Worm (Caenorhabditis elegans) whole organism, L1 larva: Measurements from ENCODE around the gene zhp-4.

Experiments used
- C04F5.9 ChIP-seq: sonication (generic microtip); optimal IDR thresholded peaks from 2 replicates; lab custom pipeline; 2016; ENCODE audit warnings: missing genetic modification characterization, missing compliant biosample characterization
- ces-1 ChIP-seq: fragments of 150-350 bp; optimal IDR thresholded peaks from 2 replicates; lab custom pipeline; 2014; ENCODE audit warnings: missing biosample characterization, missing genetic modification reagents, missing genetic modification characterization
- egl-13 ChIP-seq: sonication (generic microtip); optimal IDR thresholded peaks from 2 replicates; lab custom pipeline; 2016; ENCODE audit warnings: missing genotype, missing genetic modification reagents, missing genetic modification characterization, missing compliant biosample characterization
- elt-2 ChIP-seq: sonication (generic microtip); optimal IDR thresholded peaks from 2 replicates; lab custom pipeline; 2016; ENCODE audit warnings: missing genetic modification characterization, mild to moderate bottlenecking, inconsistent platforms, missing compliant biosample characterization, missing genetic modification reagents
- fos-1 ChIP-seq: fragments of 150-350 bp; optimal IDR thresholded peaks from 2 replicates; lab custom pipeline; 2014; ENCODE audit warnings: missing biosample characterization, missing genetic modification characterization
- irx-1 ChIP-seq: sonication (generic microtip); optimal IDR thresholded peaks from 2 replicates; lab custom pipeline; 2016; ENCODE audit warnings: missing genetic modification characterization, missing compliant biosample characterization
- lir-3 ChIP-seq: sonication (generic microtip); optimal IDR thresholded peaks from 2 replicates; lab custom pipeline; 2016; ENCODE audit warnings: mild to moderate bottlenecking, missing genetic modification characterization, moderate library complexity, missing compliant biosample characterization; ENCODE audit not compliant: poor library complexity
- mdl-1 ChIP-seq, 2 experiments: fragments of 150-350 bp; optimal IDR thresholded peaks; 2 replicates each; lab custom pipeline; 2014 to 2017; ENCODE audit warnings: missing biosample characterization in 2 of 2, missing genetic modification characterization in 2 of 2, inconsistent platforms in 1 of 2
- nhr-47 ChIP-seq: sonication (generic microtip); optimal IDR thresholded peaks from 2 replicates; lab custom pipeline; 2016; ENCODE audit warnings: mild to moderate bottlenecking, missing genetic modification characterization, moderate library complexity, missing compliant biosample characterization
- skn-1 ChIP-seq: fragments of 150-350 bp; optimal IDR thresholded peaks from 2 replicates; lab custom pipeline; 2014; ENCODE audit warnings: missing biosample characterization, missing genetic modification characterization
- snu-23 ChIP-seq: sonication (generic microtip); optimal IDR thresholded peaks from 2 replicates; lab custom pipeline; 2016; ENCODE audit warnings: missing genetic modification characterization, missing compliant biosample characterization
- sox-4 ChIP-seq: sonication (generic microtip); optimal IDR thresholded peaks from 2 replicates; lab custom pipeline; 2016; ENCODE audit warnings: missing genetic modification characterization, missing compliant biosample characterization
- unc-62 ChIP-seq: fragments of 150-350 bp; optimal IDR thresholded peaks from 2 replicates; lab custom pipeline; 2014; ENCODE audit warnings: missing biosample characterization, missing genetic modification reagents, missing genetic modification characterization
- unc-86 ChIP-seq: sonication (generic microtip); optimal IDR thresholded peaks from 2 replicates; lab custom pipeline; 2016; ENCODE audit warnings: missing genetic modification characterization, missing compliant biosample characterization

ce11 chrV:19082541-19082940 lies 19.0 kb downstream of the zhp-4 start, which contains the start of gene nhr-95:
- TF ChIP-seq skn-1 (tag; lab: Kevin White, UChicago) (no peak), mdl-1 (tag; optimal IDR thresholded peaks at IDR 0.05; lab: Kevin White, UChicago) (no peak), sox-4 (tag; lab: Kevin White, UChicago) (no peak), C04F5.9 (tag; lab: Kevin White, UChicago) (no peak), unc-86 (tag; lab: Kevin White, UChicago) (no peak), irx-1 (no peak), lir-3 (tag; lab: Kevin White, UChicago) (no peak), fos-1 (tag; lab: Kevin White, UChicago) (no peak), unc-62 (no peak), egl-13 (no peak), elt-2 (tag; lab: Kevin White, UChicago) (no peak), nhr-47 (tag; lab: Kevin White, UChicago) (no peak), snu-23 (GFP tag; lab: Kevin White, UChicago) (no peak), ces-1 (GFP tag; lab: Kevin White, UChicago) (no peak)
